Fruit fly (Drosophila melanogaster) whole organism, embryonic: ENCODE results near the gene CG42305.

ENCODE experiments used
- Adf1 ChIP-seq: fragments of 200-800 bp; sonication (Bioruptor generic); IDR thresholded peaks from 2 replicates; pipeline ENCODE4 v1.3.6; 2022; ENCODE audit warnings: missing biosample characterization, missing genetic modification characterization
- Atf6 ChIP-seq: fragments of 200-800 bp; sonication (Bioruptor generic); IDR thresholded peaks from 2 replicates; pipeline ENCODE4 v1.3.6; 2022; ENCODE audit warnings: missing biosample characterization, missing genetic modification characterization
- CG12104 ChIP-seq: fragments of 200-800 bp; sonication (Bioruptor generic); optimal IDR thresholded peaks from 3 replicates; lab custom pipeline; 2016; ENCODE audit warnings: missing biosample characterization, missing genetic modification characterization
- CG12155 ChIP-seq: fragments of 200-800 bp; sonication (Bioruptor generic); optimal IDR thresholded peaks from 3 replicates; lab custom pipeline; 2016; ENCODE audit warnings: missing biosample characterization, missing genetic modification characterization
- CG12769 ChIP-seq: fragments of 200-800 bp; sonication (Bioruptor generic); optimal IDR thresholded peaks from 2 replicates; lab custom pipeline; 2019; ENCODE audit warnings: missing biosample characterization, mild to moderate bottlenecking, missing genetic modification characterization, moderate library complexity
- CG15479 ChIP-seq: fragments of 200-800 bp; sonication (Bioruptor generic); optimal IDR thresholded peaks from 3 replicates; lab custom pipeline; 2019; ENCODE audit warnings: missing biosample characterization, mild to moderate bottlenecking, missing genetic modification characterization, moderate library complexity
- CG15696 ChIP-seq: fragments of 200-800 bp; sonication (Bioruptor generic); optimal IDR thresholded peaks from 2 replicates; lab custom pipeline; 2019; ENCODE audit warnings: missing biosample characterization, mild to moderate bottlenecking, missing genetic modification characterization, moderate library complexity
- CG1602 ChIP-seq: fragments of 200-800 bp; sonication (Bioruptor generic); optimal IDR thresholded peaks from 3 replicates; lab custom pipeline; 2016; ENCODE audit warnings: missing biosample characterization, missing genetic modification characterization
- CG2116 ChIP-seq: fragments of 200-800 bp; sonication (Bioruptor generic); optimal IDR thresholded peaks from 3 replicates; lab custom pipeline; 2018; ENCODE audit warnings: missing biosample characterization, mild to moderate bottlenecking, missing genetic modification characterization
- CG30431 ChIP-seq: fragments of 200-800 bp; sonication (Bioruptor generic); optimal IDR thresholded peaks from 2 replicates; lab custom pipeline; 2017; ENCODE audit warnings: missing biosample characterization, missing genetic modification characterization
- CG31365 ChIP-seq: fragments of 200-800 bp; sonication (Bioruptor generic); optimal IDR thresholded peaks from 2 replicates; lab custom pipeline; 2018; ENCODE audit warnings: missing biosample characterization, mild to moderate bottlenecking, missing genetic modification characterization
- CG4328 ChIP-seq: fragments of 200-800 bp; sonication (Bioruptor generic); optimal IDR thresholded peaks from 3 replicates; lab custom pipeline; 2017; ENCODE audit warnings: missing biosample characterization, missing genetic modification reagents, missing genetic modification characterization
- CG6175 ChIP-seq: fragments of 200-800 bp; sonication (Bioruptor generic); IDR thresholded peaks from 3 replicates; pipeline ENCODE4 v1.3.6; 2022; ENCODE audit warnings: missing biosample characterization, missing genetic modification characterization
- CG7987 ChIP-seq: fragments of 200-800 bp; sonication (Bioruptor generic); optimal IDR thresholded peaks from 2 replicates; lab custom pipeline; 2018; ENCODE audit warnings: missing biosample characterization, mild to moderate bottlenecking, missing genetic modification characterization, moderate library complexity
- CG8089 ChIP-seq: fragments of 200-800 bp; sonication (Bioruptor generic); optimal IDR thresholded peaks from 3 replicates; lab custom pipeline; 2016; ENCODE audit warnings: missing biosample characterization, missing genetic modification characterization
- CG9609 ChIP-seq: fragments of 200-800 bp; sonication (Bioruptor generic); optimal IDR thresholded peaks from 3 replicates; lab custom pipeline; 2016; ENCODE audit warnings: missing biosample characterization, missing genetic modification characterization
- Dek ChIP-seq: fragments of 200-800 bp; sonication (Bioruptor generic); optimal IDR thresholded peaks from 3 replicates; lab custom pipeline; 2019; ENCODE audit warnings: missing biosample characterization, mild to moderate bottlenecking, missing genetic modification characterization, moderate library complexity
- Fer1 ChIP-seq: fragments of 200-800 bp; sonication (Bioruptor generic); optimal IDR thresholded peaks from 2 replicates; lab custom pipeline; 2017; ENCODE audit warnings: missing biosample characterization, mild to moderate bottlenecking, missing genetic modification characterization
- Gug ChIP-seq: fragments of 200-800 bp; sonication (Bioruptor generic); IDR thresholded peaks from 4 replicates; pipeline ENCODE4 v1.3.6; 2022; ENCODE audit warnings: missing biosample characterization, missing genetic modification characterization
- HLH3B ChIP-seq: fragments of 200-800 bp; sonication (Bioruptor generic); IDR thresholded peaks from 2 replicates; pipeline ENCODE4 v1.3.6; 2022; ENCODE audit warnings: missing biosample characterization, missing genetic modification characterization
- HLH54F ChIP-seq: fragments of 200-800 bp; sonication (Bioruptor generic); optimal IDR thresholded peaks from 3 replicates; lab custom pipeline; 2016; ENCODE audit warnings: missing biosample characterization, missing genetic modification characterization
- Hey ChIP-seq: fragments of 200-800 bp; sonication (Bioruptor generic); optimal IDR thresholded peaks from 3 replicates; lab custom pipeline; 2018; ENCODE audit warnings: missing biosample characterization, mild to moderate bottlenecking, missing genetic modification characterization
- HmgZ ChIP-seq: fragments of 200-800 bp; sonication (Bioruptor generic); optimal IDR thresholded peaks from 2 replicates; lab custom pipeline; 2018; ENCODE audit warnings: missing biosample characterization, mild to moderate bottlenecking, missing genetic modification characterization
- Hsf ChIP-seq: fragments of 200-800 bp; sonication (Bioruptor generic); optimal IDR thresholded peaks from 3 replicates; lab custom pipeline; 2016; ENCODE audit warnings: missing biosample characterization, missing genetic modification characterization
- Mad ChIP-seq: fragments of 200-800 bp; sonication (Bioruptor generic); optimal IDR thresholded peaks from 2 replicates; lab custom pipeline; 2016; ENCODE audit warnings: missing biosample characterization, missing genetic modification characterization
- Med ChIP-seq: fragments of 200-800 bp; sonication (Bioruptor generic); peaks from one replicate; lab custom pipeline; 2016; ENCODE audit warnings: missing biosample characterization, missing genetic modification characterization, mild to moderate bottlenecking, inconsistent platforms, moderate library complexity
- Opbp ChIP-seq: fragments of 200-800 bp; sonication (Bioruptor generic); IDR thresholded peaks from 3 replicates; pipeline ENCODE4 v1.3.6; 2022; ENCODE audit warnings: missing biosample characterization, missing genetic modification characterization; ENCODE audit not compliant: partially characterized antibody
- Six4 ChIP-seq: fragments of 200-800 bp; sonication (Bioruptor generic); optimal IDR thresholded peaks from 2 replicates; lab custom pipeline; 2016; ENCODE audit warnings: missing biosample characterization, missing genetic modification characterization
- Sry-β ChIP-seq: fragments of 200-800 bp; sonication (Bioruptor generic); optimal IDR thresholded peaks from 2 replicates; lab custom pipeline; 2018; ENCODE audit warnings: missing biosample characterization, mild to moderate bottlenecking, missing genetic modification characterization, moderate library complexity
- dpn ChIP-seq, 2 experiments: fragments of 200-800 bp; sonication (Bioruptor generic); optimal IDR thresholded peaks; 3 replicates each; lab custom pipeline; 2016; ENCODE audit warnings: missing biosample characterization in 2 of 2, missing genetic modification characterization in 2 of 2
- eyg ChIP-seq: fragments of 200-800 bp; sonication (Bioruptor generic); optimal IDR thresholded peaks from 3 replicates; lab custom pipeline; 2016; ENCODE audit warnings: missing biosample characterization, missing genetic modification characterization
- gcm2 ChIP-seq: fragments of 200-800 bp; sonication (Bioruptor generic); optimal IDR thresholded peaks from 2 replicates; lab custom pipeline; 2016; ENCODE audit warnings: missing biosample characterization, missing genetic modification characterization
- gem ChIP-seq: fragments of 200-800 bp; sonication (Bioruptor generic); optimal IDR thresholded peaks from 2 replicates; lab custom pipeline; 2019; ENCODE audit warnings: missing biosample characterization, mild to moderate bottlenecking, missing genetic modification characterization, moderate library complexity
- gro ChIP-seq: fragments of 200-800 bp; sonication (Bioruptor generic); optimal IDR thresholded peaks from 2 replicates; lab custom pipeline; 2016; ENCODE audit warnings: missing biosample characterization, missing genetic modification characterization
- gsb ChIP-seq: fragments of 200-800 bp; sonication (Bioruptor generic); IDR thresholded peaks from 2 replicates; pipeline ENCODE4 v1.3.6; 2022; ENCODE audit warnings: missing biosample characterization, missing genetic modification characterization
- ham ChIP-seq: fragments of 200-800 bp; sonication (Bioruptor generic); IDR thresholded peaks from 2 replicates; pipeline ENCODE4 v1.3.6; 2022; ENCODE audit warnings: missing biosample characterization, missing genetic modification characterization
- hbn ChIP-seq: fragments of 200-800 bp; sonication (Bioruptor generic); IDR thresholded peaks from 2 replicates; pipeline ENCODE4 v1.3.6; 2022; ENCODE audit warnings: missing biosample characterization, missing genetic modification characterization; ENCODE audit not compliant: partially characterized antibody
- hth ChIP-seq: fragments of >200 bp; optimal IDR thresholded peaks from 2 replicates; lab custom pipeline; 2017; ENCODE audit warnings: inconsistent platforms
- kni ChIP-seq: fragments of 200-800 bp; sonication (Bioruptor generic); optimal IDR thresholded peaks from 3 replicates; lab custom pipeline; 2017; ENCODE audit warnings: mild to moderate bottlenecking, missing biosample characterization, missing genetic modification reagents, missing genetic modification characterization
- knrl ChIP-seq: fragments of 200-800 bp; sonication (Bioruptor generic); IDR thresholded peaks from 3 replicates; pipeline ENCODE4 v1.3.6; 2022; ENCODE audit warnings: missing biosample characterization, missing genetic modification characterization; ENCODE audit not compliant: partially characterized antibody
- lab ChIP-seq: fragments of 200-800 bp; sonication (Bioruptor generic); optimal IDR thresholded peaks from 3 replicates; lab custom pipeline; 2017; ENCODE audit warnings: missing biosample characterization, missing genetic modification characterization, mild to moderate bottlenecking, moderate library complexity, missing genetic modification reagents
- odd ChIP-seq: fragments of 200-800 bp; sonication (Bioruptor generic); optimal IDR thresholded peaks from 2 replicates; lab custom pipeline; 2017; ENCODE audit warnings: missing biosample characterization, mild to moderate bottlenecking, missing genetic modification characterization
- otp ChIP-seq: fragments of 200-800 bp; sonication (Bioruptor generic); IDR thresholded peaks from 3 replicates; pipeline ENCODE4, ENCODE4 v1.3.6; 2022; ENCODE audit warnings: missing biosample characterization, missing genetic modification characterization
- ro ChIP-seq: fragments of 200-800 bp; sonication (Bioruptor generic); IDR thresholded peaks from 2 replicates; pipeline ENCODE4 v1.3.6; 2022; ENCODE audit warnings: missing biosample characterization, missing genetic modification characterization
- sc ChIP-seq, 3 experiments: fragments of >200 bp in 2 of 3; fragments of 200-800 bp in 1 of 3; sonication (Bioruptor generic) in 1 of 3; optimal IDR thresholded peaks; 2 replicates in 2 of 3; 3 replicates in 1 of 3; lab custom pipeline; 2017; ENCODE audit warnings: mild to moderate bottlenecking in 1 of 3, missing biosample characterization in 1 of 3, missing genetic modification characterization in 1 of 3, missing genetic modification reagents in 1 of 3
- stc ChIP-seq: fragments of 200-800 bp; sonication (Bioruptor generic); IDR thresholded peaks from 2 replicates; pipeline ENCODE4 v1.3.6; 2022; ENCODE audit warnings: missing biosample characterization, missing genetic modification characterization
- stwl ChIP-seq: fragments of 200-800 bp; sonication (Bioruptor generic); optimal IDR thresholded peaks from 3 replicates; lab custom pipeline; 2018; ENCODE audit warnings: missing biosample characterization, mild to moderate bottlenecking, missing genetic modification characterization, moderate library complexity
- tio ChIP-seq: fragments of 200-800 bp; sonication (Bioruptor generic); optimal IDR thresholded peaks from 2 replicates; lab custom pipeline; 2017; ENCODE audit warnings: missing biosample characterization, missing genetic modification characterization, inconsistent platforms
- vnd ChIP-seq: fragments of 200-800 bp; sonication (Bioruptor generic); IDR thresholded peaks from 3 replicates; pipeline ENCODE4 v1.3.6; 2022; ENCODE audit warnings: missing biosample characterization, missing genetic modification characterization; ENCODE audit not compliant: partially characterized antibody
- wek ChIP-seq: fragments of 200-800 bp; sonication (Bioruptor generic); optimal IDR thresholded peaks from 3 replicates; lab custom pipeline; 2018; ENCODE audit warnings: missing biosample characterization, mild to moderate bottlenecking, missing genetic modification characterization, moderate library complexity

The CG42305 gene

DNA sequence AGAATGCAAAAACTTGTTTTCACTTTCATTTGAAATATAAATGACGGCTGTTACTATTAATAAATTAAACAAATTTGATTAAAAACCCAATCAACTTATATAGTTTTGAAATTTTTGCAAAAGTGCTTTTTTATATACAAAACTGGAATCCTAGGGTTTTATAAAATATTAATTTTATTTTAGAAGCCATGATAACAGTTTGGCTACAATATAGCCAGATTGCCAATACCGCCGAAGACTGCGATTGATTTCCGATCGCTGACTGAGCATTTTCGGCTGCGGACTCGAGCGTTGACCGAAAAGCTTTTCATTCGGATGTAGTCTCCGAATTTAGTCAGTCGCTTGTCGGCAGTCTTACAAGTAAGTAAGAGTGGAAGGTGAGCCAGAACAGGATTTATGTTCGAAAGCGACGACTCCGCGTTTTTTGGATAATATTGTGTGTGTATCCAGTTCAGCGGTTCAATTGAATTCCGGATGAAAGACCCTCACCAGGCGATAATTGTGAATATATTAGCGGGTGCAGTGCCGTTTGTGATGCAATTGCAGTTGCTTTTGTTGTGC lies 10.9 kb downstream of the CG42305 start, which contains the start of gene Ugt36D1:
Ugt36D1 (plus strand) TSS at position 306 of the 561 bp plus-strand sequence.
- TF ChIP-seq Atf6 (GFP tag; lab: Robert Waterston, UW), result 0 out of 2 replicates have a peak, but pooled peaks have one; percentile 12
- TF ChIP-seq vnd, result no peak
- no peak for TF ChIP-seq Fer1 (GFP tag; lab: Kevin White, UChicago)
- TF ChIP-seq CG1602 (GFP tag; lab: Kevin White, UChicago), result no peak
- TF ChIP-seq ham (GFP tag; lab: Robert Waterston, UW), result no peak
- no peak for TF ChIP-seq CG15479
- no peak for TF ChIP-seq Gug (GFP tag; lab: Robert Waterston, UW)
- no peak for TF ChIP-seq Hsf (GFP tag; lab: Kevin White, UChicago)
- TF ChIP-seq gsb (GFP tag; lab: Robert Waterston, UW), result no peak
- no peak for TF ChIP-seq gem (tag; lab: Kevin White, UChicago)
- TF ChIP-seq gro (GFP tag; lab: Kevin White, UChicago), result no peak
- TF ChIP-seq wek (GFP tag; lab: Kevin White, UChicago), result peak; percentile 8
- peak; percentile 36 for TF ChIP-seq kni
- no peak for TF ChIP-seq CG4328 (GFP tag; lab: Kevin White, UChicago)
- peak in 1 of 2 experiments; percentile 0 for TF ChIP-seq dpn (GFP tag; optimal IDR thresholded peaks at IDR 0.05; lab: Kevin White, UChicago)
- peak; percentile 32 for TF ChIP-seq lab (GFP tag; lab: Kevin White, UChicago)
- TF ChIP-seq stwl (tag; lab: Kevin White, UChicago), result no peak
- TF ChIP-seq otp (GFP tag; lab: Robert Waterston, UW), result no peak; the same call in 2 of the 3 replicates
- TF ChIP-seq hbn (GFP tag; lab: Robert Waterston, UW), result no peak
- TF ChIP-seq Med (GFP tag; lab: Kevin White, UChicago), result peak; percentile 88
- TF ChIP-seq odd (GFP tag; lab: Kevin White, UChicago), result no peak
- no peak for TF ChIP-seq Six4 (GFP tag; lab: Kevin White, UChicago)
- TF ChIP-seq Opbp (GFP tag; lab: Robert Waterston, UW), result 0 out of 3 replicates have a peak, but pooled peaks have one; percentile 31
- peak; percentile 23; the same call in 1 of the 2 replicates for TF ChIP-seq stc (GFP tag; lab: Robert Waterston, UW)
- TF ChIP-seq CG8089 (GFP tag; lab: Kevin White, UChicago), result no peak
- peak; percentile 6 for TF ChIP-seq HmgZ
- peak; percentile 93 for TF ChIP-seq Sry-β
- TF ChIP-seq HLH3B (GFP tag; lab: Robert Waterston, UW), result peak; percentile 30; the same call in 1 of the 2 replicates
- TF ChIP-seq CG30431, result no peak
- TF ChIP-seq eyg (GFP tag; lab: Kevin White, UChicago), result no peak
- peak; percentile 29; the same call in 1 of the 2 replicates for TF ChIP-seq Adf1
- TF ChIP-seq Mad (GFP tag; lab: Kevin White, UChicago), result no peak
- TF ChIP-seq CG31365 (tag; lab: Kevin White, UChicago), result peak; percentile 10
- peak; percentile 11 for TF ChIP-seq Dek
- TF ChIP-seq ro (GFP tag; lab: Robert Waterston, UW), result no peak
- peak; percentile 50 for TF ChIP-seq CG12769 (tag; lab: Kevin White, UChicago)
- no peak for TF ChIP-seq CG15696 (tag; lab: Kevin White, UChicago)
- no peak for TF ChIP-seq tio (GFP tag; lab: Kevin White, UChicago)
- no peak for TF ChIP-seq gcm2 (GFP tag; lab: Kevin White, UChicago)
- TF ChIP-seq CG12104 (GFP tag; lab: Kevin White, UChicago), result no peak
- no peak for TF ChIP-seq CG12155 (GFP tag; lab: Kevin White, UChicago)
- TF ChIP-seq HLH54F (GFP tag; lab: Kevin White, UChicago), result no peak
- no peak for TF ChIP-seq CG2116 (GFP tag; lab: Kevin White, UChicago)
- TF ChIP-seq CG7987 (GFP tag; lab: Kevin White, UChicago), result peak; percentile 31
- TF ChIP-seq sc (optimal IDR thresholded peaks at IDR 0.05; lab: Kevin White, UChicago), result no peak
- TF ChIP-seq sc (GFP tag; optimal IDR thresholded peaks at IDR 0.05; lab: Kevin White, UChicago), result no peak
- no peak for TF ChIP-seq hth
- TF ChIP-seq knrl (GFP tag; lab: Robert Waterston, UW), result no peak
- no peak for TF ChIP-seq CG9609
- 0 out of 3 replicates have a peak, but pooled peaks have one; percentile 11 for TF ChIP-seq CG6175 (GFP tag; lab: Robert Waterston, UW)
- no peak for TF ChIP-seq Hey (tag; lab: Kevin White, UChicago)
